Fruit fly (Drosophila melanogaster) whole organism: ENCODE results near the gene CG14712.

Experiments
- CG8478 ChIP-seq: fragments of >200 bp; optimal IDR thresholded peaks from 2 replicates; lab custom pipeline; 2018; ENCODE audit warnings: inconsistent platforms
- Dll ChIP-seq: fragments of >200 bp; optimal IDR thresholded peaks from 2 replicates; lab custom pipeline; 2017
- pan ChIP-seq: fragments of >200 bp; optimal IDR thresholded peaks from 2 replicates; lab custom pipeline; 2017
- usp ChIP-seq: fragments of >200 bp; optimal IDR thresholded peaks from 2 replicates; lab custom pipeline; 2017; ENCODE audit warnings: missing biosample characterization, missing genetic modification characterization, mixed read lengths

DNA sequence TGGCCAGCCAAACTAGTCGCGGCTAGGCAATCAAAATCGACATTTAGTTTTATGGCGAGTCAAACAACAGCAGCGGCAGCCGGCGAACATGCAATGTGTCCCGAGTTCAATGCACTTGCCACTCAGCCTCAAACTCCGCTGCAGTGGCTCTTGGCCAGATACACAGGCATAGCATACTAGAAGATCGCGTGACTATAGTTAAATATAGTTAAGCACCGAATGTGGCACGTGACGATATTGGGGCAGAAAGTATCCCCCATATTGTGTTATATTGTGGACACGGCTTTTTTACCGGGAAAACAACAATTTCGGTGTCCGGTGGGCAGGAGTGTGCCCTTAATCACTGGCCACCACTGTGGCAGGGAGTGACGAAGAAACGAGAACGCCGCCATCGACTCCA is 10.7 kb upstream of the CG14712 start:
- TF ChIP-seq CG8478 (lab: Kevin White, UChicago): no peak
- TF ChIP-seq pan (lab: Kevin White, UChicago): no peak
- TF ChIP-seq usp: no peak
- TF ChIP-seq Dll (lab: Kevin White, UChicago): no peak
